Fruit fly (Drosophila melanogaster) whole organism, embryonic: Measurements from ENCODE around the gene CG31493.

Source experiments
- Asciz ChIP-seq: fragments of 200-800 bp; sonication (Bioruptor generic); optimal IDR thresholded peaks from 2 replicates; lab custom pipeline; 2017; ENCODE audit warnings: missing biosample characterization, mild to moderate bottlenecking, missing genetic modification characterization, missing genetic modification reagents
- Atf3 ChIP-seq: fragments of 200-800 bp; sonication (Bioruptor generic); optimal IDR thresholded peaks from 3 replicates; lab custom pipeline; 2016; ENCODE audit warnings: missing biosample characterization, missing genetic modification characterization
- CG14050 ChIP-seq: fragments of 200-800 bp; sonication (Bioruptor generic); IDR thresholded peaks from 3 replicates; pipeline ENCODE4 v1.3.6; 2022; ENCODE audit warnings: missing biosample characterization, missing genetic modification characterization
- CG15011 ChIP-seq: fragments of 200-800 bp; sonication (Bioruptor generic); optimal IDR thresholded peaks from 3 replicates; lab custom pipeline; 2018; ENCODE audit warnings: missing biosample characterization, mild to moderate bottlenecking, missing genetic modification characterization
- CG16815 ChIP-seq: fragments of 200-800 bp; sonication (Bioruptor generic); optimal IDR thresholded peaks from 3 replicates; lab custom pipeline; 2017; ENCODE audit warnings: missing biosample characterization, mild to moderate bottlenecking, missing genetic modification characterization
- CG30431 ChIP-seq: fragments of 200-800 bp; sonication (Bioruptor generic); optimal IDR thresholded peaks from 2 replicates; lab custom pipeline; 2017; ENCODE audit warnings: missing biosample characterization, missing genetic modification characterization
- CG33213 ChIP-seq: fragments of 200-800 bp; sonication (Bioruptor generic); optimal IDR thresholded peaks from 3 replicates; lab custom pipeline; 2016; ENCODE audit warnings: missing biosample characterization, missing genetic modification characterization
- CG3995 ChIP-seq: fragments of 200-800 bp; sonication (Bioruptor generic); optimal IDR thresholded peaks from 3 replicates; lab custom pipeline; 2016; ENCODE audit warnings: missing biosample characterization, missing genetic modification characterization
- CG4282 ChIP-seq: fragments of 200-800 bp; sonication (Bioruptor generic); optimal IDR thresholded peaks from 2 replicates; lab custom pipeline; 2016; ENCODE audit warnings: missing biosample characterization, missing genetic modification characterization
- CG4360 ChIP-seq: fragments of 200-800 bp; sonication (Bioruptor generic); IDR thresholded peaks from 2 replicates; pipeline ENCODE4 v1.3.6; 2022; ENCODE audit warnings: missing biosample characterization, missing genetic modification characterization
- CG6175 ChIP-seq: fragments of 200-800 bp; sonication (Bioruptor generic); IDR thresholded peaks from 3 replicates; pipeline ENCODE4 v1.3.6; 2022; ENCODE audit warnings: missing biosample characterization, missing genetic modification characterization
- CG6683 ChIP-seq: fragments of 200-800 bp; sonication (Bioruptor generic); optimal IDR thresholded peaks from 2 replicates; lab custom pipeline; 2017; ENCODE audit warnings: missing biosample characterization, mild to moderate bottlenecking, missing genetic modification characterization, missing genetic modification reagents
- CG7963 ChIP-seq: fragments of 200-800 bp; sonication (Bioruptor generic); IDR thresholded peaks from 3 replicates; pipeline ENCODE4 v1.3.6; 2022; ENCODE audit warnings: missing biosample characterization, missing genetic modification characterization; ENCODE audit not compliant: partially characterized antibody
- CG9215 ChIP-seq: fragments of 200-800 bp; sonication (Bioruptor generic); IDR thresholded peaks from 2 replicates; pipeline ENCODE4 v1.3.6; 2022; ENCODE audit warnings: missing biosample characterization, missing genetic modification characterization
- CG9437 ChIP-seq: fragments of 200-800 bp; sonication (Bioruptor generic); optimal IDR thresholded peaks from 2 replicates; lab custom pipeline; 2018; ENCODE audit warnings: missing biosample characterization, mild to moderate bottlenecking, missing genetic modification characterization
- CG9609 ChIP-seq: fragments of 200-800 bp; sonication (Bioruptor generic); optimal IDR thresholded peaks from 3 replicates; lab custom pipeline; 2016; ENCODE audit warnings: missing biosample characterization, missing genetic modification characterization
- CHES-1-like ChIP-seq: fragments of 200-800 bp; sonication (Bioruptor generic); optimal IDR thresholded peaks from 2 replicates; lab custom pipeline; 2016; ENCODE audit warnings: missing biosample characterization, missing genetic modification characterization
- CkIIα-i1 ChIP-seq: fragments of 200-800 bp; sonication (Bioruptor generic); IDR thresholded peaks from 2 replicates; pipeline ENCODE4 v1.3.6; 2022; ENCODE audit warnings: missing biosample characterization, missing genetic modification characterization
- CoRest ChIP-seq: fragments of 200-800 bp; sonication (Bioruptor generic); optimal IDR thresholded peaks from 3 replicates; lab custom pipeline; 2018; ENCODE audit warnings: missing biosample characterization, mild to moderate bottlenecking, missing genetic modification characterization, moderate library complexity
- Ets65A ChIP-seq: fragments of 200-800 bp; sonication (Bioruptor generic); peaks from one replicate; lab custom pipeline; 2016; ENCODE audit warnings: missing biosample characterization, missing genetic modification characterization
- HLH4C ChIP-seq: fragments of 200-800 bp; sonication (Bioruptor generic); IDR thresholded peaks from 3 replicates; pipeline ENCODE4 v1.3.6; 2022; ENCODE audit warnings: missing biosample characterization, missing genetic modification characterization; ENCODE audit not compliant: partially characterized antibody
- Hr78 ChIP-seq, 2 experiments: fragments of 200-800 bp in 1 of 2; fragments of >200 bp in 1 of 2; sonication (Bioruptor generic) in 1 of 2; optimal IDR thresholded peaks; 2 replicates each; lab custom pipeline; 2017 to 2019; ENCODE audit warnings: missing biosample characterization in 2 of 2, missing genetic modification characterization in 2 of 2, mild to moderate bottlenecking in 1 of 2, moderate library complexity in 1 of 2
- Mes4 ChIP-seq: fragments of 200-800 bp; sonication (Bioruptor generic); optimal IDR thresholded peaks from 2 replicates; lab custom pipeline; 2016; ENCODE audit warnings: missing biosample characterization, missing genetic modification characterization
- Opbp ChIP-seq: fragments of 200-800 bp; sonication (Bioruptor generic); IDR thresholded peaks from 3 replicates; pipeline ENCODE4 v1.3.6; 2022; ENCODE audit warnings: missing biosample characterization, missing genetic modification characterization; ENCODE audit not compliant: partially characterized antibody
- Sox100B ChIP-seq: fragments of 200-800 bp; sonication (Bioruptor generic); optimal IDR thresholded peaks from 3 replicates; lab custom pipeline; 2018; ENCODE audit warnings: missing biosample characterization, mild to moderate bottlenecking, missing genetic modification characterization
- Sry-β ChIP-seq: fragments of 200-800 bp; sonication (Bioruptor generic); optimal IDR thresholded peaks from 2 replicates; lab custom pipeline; 2018; ENCODE audit warnings: missing biosample characterization, mild to moderate bottlenecking, missing genetic modification characterization, moderate library complexity
- bab2 ChIP-seq: fragments of 200-800 bp; sonication (Bioruptor generic); optimal IDR thresholded peaks from 2 replicates; lab custom pipeline; 2016; ENCODE audit warnings: missing biosample characterization, missing genetic modification characterization
- btn ChIP-seq: fragments of 200-800 bp; sonication (Bioruptor generic); optimal IDR thresholded peaks from 2 replicates; lab custom pipeline; 2016; ENCODE audit warnings: missing biosample characterization, missing genetic modification characterization
- cad ChIP-seq: fragments of >200 bp; optimal IDR thresholded peaks from 2 replicates; lab custom pipeline; 2017; ENCODE audit warnings: missing biosample characterization, missing genetic modification characterization
- chm ChIP-seq: fragments of 200-800 bp; sonication (Bioruptor generic); IDR thresholded peaks from 2 replicates; pipeline ENCODE4 v1.3.6; 2022; ENCODE audit warnings: missing biosample characterization, missing genetic modification characterization
- dysf ChIP-seq: fragments of 200-800 bp; sonication (Bioruptor generic); IDR thresholded peaks from 3 replicates; pipeline ENCODE4 v1.3.6; 2022; ENCODE audit warnings: missing biosample characterization, missing genetic modification characterization
- ewg ChIP-seq: fragments of 200-800 bp; sonication (Bioruptor generic); optimal IDR thresholded peaks from 3 replicates; lab custom pipeline; 2017; ENCODE audit warnings: mild to moderate bottlenecking, missing biosample characterization, missing genetic modification reagents, missing genetic modification characterization
- exex ChIP-seq: fragments of 200-800 bp; sonication (Bioruptor generic); optimal IDR thresholded peaks from 4 replicates; lab custom pipeline; 2018; ENCODE audit warnings: missing biosample characterization, mild to moderate bottlenecking, missing genetic modification characterization, moderate library complexity
- eyg ChIP-seq: fragments of 200-800 bp; sonication (Bioruptor generic); optimal IDR thresholded peaks from 3 replicates; lab custom pipeline; 2016; ENCODE audit warnings: missing biosample characterization, missing genetic modification characterization
- fd96Cb ChIP-seq: fragments of 200-800 bp; sonication (Bioruptor generic); optimal IDR thresholded peaks from 2 replicates; lab custom pipeline; 2018; ENCODE audit warnings: missing biosample characterization, mild to moderate bottlenecking, missing genetic modification characterization, moderate library complexity
- jing ChIP-seq: fragments of 200-800 bp; sonication (Bioruptor generic); optimal IDR thresholded peaks from 2 replicates; lab custom pipeline; 2018; ENCODE audit warnings: missing biosample characterization, mild to moderate bottlenecking, missing genetic modification characterization
- ken ChIP-seq: fragments of 200-800 bp; sonication (Bioruptor generic); IDR thresholded peaks from 3 replicates; pipeline ENCODE4 v1.3.6; 2022; ENCODE audit warnings: missing biosample characterization, missing genetic modification characterization
- oc ChIP-seq: fragments of 200-800 bp; sonication (Bioruptor generic); optimal IDR thresholded peaks from 2 replicates; lab custom pipeline; 2018; ENCODE audit warnings: missing biosample characterization, mild to moderate bottlenecking, missing genetic modification characterization, moderate library complexity
- otp ChIP-seq: fragments of 200-800 bp; sonication (Bioruptor generic); IDR thresholded peaks from 3 replicates; pipeline ENCODE4, ENCODE4 v1.3.6; 2022; ENCODE audit warnings: missing biosample characterization, missing genetic modification characterization
- pzg ChIP-seq: fragments of 200-800 bp; sonication (Bioruptor generic); optimal IDR thresholded peaks from 3 replicates; lab custom pipeline; 2018; ENCODE audit warnings: missing biosample characterization, mild to moderate bottlenecking, missing genetic modification characterization, moderate library complexity
- sna ChIP-seq: fragments of 200-800 bp; sonication (Bioruptor generic); IDR thresholded peaks from 2 replicates; pipeline ENCODE4 v1.3.6; 2022; ENCODE audit warnings: missing biosample characterization, missing genetic modification characterization; ENCODE audit not compliant: partially characterized antibody
- sr ChIP-seq: fragments of 200-800 bp; sonication (Bioruptor generic); IDR thresholded peaks from 3 replicates; pipeline ENCODE4 v1.3.6; 2022; ENCODE audit warnings: missing biosample characterization, missing genetic modification characterization
- stc ChIP-seq: fragments of 200-800 bp; sonication (Bioruptor generic); IDR thresholded peaks from 2 replicates; pipeline ENCODE4 v1.3.6; 2022; ENCODE audit warnings: missing biosample characterization, missing genetic modification characterization
- trh ChIP-seq: fragments of 200-800 bp; sonication (Bioruptor generic); optimal IDR thresholded peaks from 2 replicates; lab custom pipeline; 2016; ENCODE audit warnings: missing biosample characterization, missing genetic modification characterization
- ttk ChIP-seq: fragments of 200-800 bp; sonication (Bioruptor generic); IDR thresholded peaks from 2 replicates; pipeline ENCODE4 v2.1.2; 2022; ENCODE audit warnings: missing biosample characterization, missing genetic modification characterization
- tx ChIP-seq: fragments of 200-800 bp; sonication (Bioruptor generic); optimal IDR thresholded peaks from 2 replicates; lab custom pipeline; 2016; ENCODE audit warnings: missing biosample characterization, missing genetic modification characterization
- unc-4 ChIP-seq: fragments of 200-800 bp; sonication (Bioruptor generic); IDR thresholded peaks from 2 replicates; pipeline ENCODE4 v1.3.6; 2022; ENCODE audit warnings: missing biosample characterization, missing genetic modification characterization; ENCODE audit not compliant: partially characterized antibody
- vfl ChIP-seq: fragments of 200-800 bp; sonication (Bioruptor generic); optimal IDR thresholded peaks from 2 replicates; lab custom pipeline; 2016; ENCODE audit warnings: missing biosample characterization, missing genetic modification characterization
- zfh2 ChIP-seq: fragments of 200-800 bp; sonication (Bioruptor generic); optimal IDR thresholded peaks from 2 replicates; lab custom pipeline; 2016; ENCODE audit warnings: missing biosample characterization, missing genetic modification characterization

CG31493 gene

dm6 chr3R:7150544-7151406 lies 19.4 kb downstream of the CG31493 start, which contains the start of the genes gfzf and Sas-4 (continued):
- TF ChIP-seq CHES-1-like (GFP tag; lab: Kevin White, UChicago) (no peak), ken (GFP tag; lab: Robert Waterston, UW) (peak; percentile 43; the same call in 1 of the 3 replicates), dysf (GFP tag; lab: Robert Waterston, UW) (peak; percentile 49; the same call in 1 of the 3 replicates), CG16815 (GFP tag; lab: Kevin White, UChicago) (peak; percentile 53), chm (GFP tag; lab: Robert Waterston, UW) (no peak), otp (GFP tag; lab: Robert Waterston, UW) (0 out of 3 replicates have a peak, but pooled peaks have one; percentile 16), jing (no peak), CoRest (tag; lab: Kevin White, UChicago) (peak; percentile 77), oc (tag; lab: Kevin White, UChicago) (no peak), CG33213 (GFP tag; lab: Kevin White, UChicago) (peak; percentile 42), CG6683 (no peak), sna (GFP tag; lab: Robert Waterston, UW) (no peak), CG3995 (GFP tag; lab: Kevin White, UChicago) (peak; percentile 39), Mes4 (GFP tag; lab: Kevin White, UChicago) (no peak), CkIIα-i1 (GFP tag; lab: Robert Waterston, UW) (no peak), tx (GFP tag; lab: Kevin White, UChicago) (peak; percentile 29), btn (GFP tag; lab: Kevin White, UChicago) (no peak), zfh2 (peak; percentile 70), Hr78 (GFP tag; optimal IDR thresholded peaks at IDR 0.05; lab: Kevin White, UChicago) (no peak), Opbp (GFP tag; lab: Robert Waterston, UW) (0 out of 3 replicates have a peak, but pooled peaks have one; percentile 13), trh (GFP tag; lab: Kevin White, UChicago) (no peak), CG7963 (GFP tag; lab: Robert Waterston, UW) (no peak), cad (GFP tag; lab: Kevin White, UChicago) (no peak), CG9609 (peak; percentile 23), Sry-β (GFP tag; lab: Kevin White, UChicago) (no peak), fd96Cb (tag; lab: Kevin White, UChicago) (peak; percentile 30), CG9437 (peak; percentile 60), ewg (GFP tag; lab: Kevin White, UChicago) (peak; percentile 40), sr (no peak), eyg (GFP tag; lab: Kevin White, UChicago) (no peak), CG14050 (GFP tag; lab: Robert Waterston, UW) (no peak; the same call in 2 of the 3 replicates), CG4282 (no peak), unc-4 (GFP tag; lab: Robert Waterston, UW) (no peak), HLH4C (GFP tag; lab: Robert Waterston, UW) (no peak), CG9215 (GFP tag; lab: Robert Waterston, UW) (peak; percentile 81), ttk (GFP tag; lab: Robert Waterston, UW) (peak; percentile 48; the same call in 1 of the 2 replicates), CG4360 (GFP tag; lab: Robert Waterston, UW) (no peak), bab2 (GFP tag; lab: Kevin White, UChicago) (peak; percentile 31), Atf3 (GFP tag; lab: Kevin White, UChicago) (peak; percentile 43), CG15011 (GFP tag; lab: Kevin White, UChicago) (no peak), Asciz (no peak), Sox100B (peak; percentile 37), CG30431 (GFP tag; lab: Kevin White, UChicago) (peak; percentile 56), pzg (GFP tag; lab: Kevin White, UChicago) (peak; percentile 33), vfl (GFP tag; lab: Kevin White, UChicago) (peak; percentile 30), CG6175 (no peak), Ets65A (GFP tag; lab: Kevin White, UChicago) (peak; percentile 95), exex (tag; lab: Kevin White, UChicago) (no peak), stc (GFP tag; lab: Robert Waterston, UW) (no peak)
